Worm (Caenorhabditis elegans): ENCODE results near the gene cit-1.1.

- TF ChIP-seq pha-4 (tag; optimal IDR thresholded peaks at IDR 0.05) (no peak), aptf-3 (GFP tag; IDR thresholded peaks at IDR 0.05) (no peak), mes-4 (tag; optimal IDR thresholded peaks at IDR 0.05) (no peak)
These were observed 5.5 kb downstream of the cit-1.1 start, which contains the start of gene C06G4.6 for ce11 chrIII:8004091-8004490.
